Worm (Caenorhabditis elegans) whole organism, midembryonic: ENCODE data around the gene paqr-1.

Experiments used
- T22C8.4 ChIP-seq: fragments of 200-800 bp; sonication (Bioruptor generic); IDR thresholded peaks from 2 replicates; pipeline ENCODE4 v1.3.6; 2022; ENCODE audit warnings: missing genetic modification characterization, missing compliant biosample characterization
- flt-1 ChIP-seq: fragments of 200-800 bp; sonication (Bioruptor generic); IDR thresholded peaks from 2 replicates; pipeline ENCODE4 v1.3.6; 2022; ENCODE audit warnings: missing genetic modification characterization, missing compliant biosample characterization
- klf-2 ChIP-seq: fragments of 200-800 bp; sonication (Bioruptor generic); conservative IDR thresholded peaks from 2 replicates; pipeline ENCODE4 v1.3.6; 2022; ENCODE audit warnings: missing genetic modification reagents, missing genetic modification characterization, missing compliant biosample characterization
- ref-1 ChIP-seq: fragments of 200-800 bp; sonication (Bioruptor generic); conservative IDR thresholded peaks from 2 replicates; pipeline ENCODE4 v1.3.6; 2022; ENCODE audit warnings: missing genetic modification reagents, missing genetic modification characterization, missing compliant biosample characterization
- tab-1 ChIP-seq: fragments of 200-800 bp; sonication (Bioruptor generic); IDR thresholded peaks from 2 replicates; pipeline ENCODE4 v1.3.6; 2022; ENCODE audit warnings: missing genetic modification characterization, missing compliant biosample characterization
- ztf-23 ChIP-seq: fragments of 200-800 bp; sonication (Bioruptor generic); IDR thresholded peaks from 2 replicates; pipeline ENCODE4 v1.3.6; 2022; ENCODE audit warnings: missing genetic modification reagents, missing genetic modification characterization, missing compliant biosample characterization
- ztf-29 ChIP-seq: fragments of 200-800 bp; sonication (Bioruptor generic); IDR thresholded peaks from 2 replicates; pipeline ENCODE4 v1.3.6; 2022; ENCODE audit warnings: missing genetic modification reagents, missing genetic modification characterization, missing compliant biosample characterization

ce11 chrIV:6585397-6585921 lies 30.2 kb upstream of the paqr-1 start, which contains the start of the genes F38A5.2 and dnj-11:
- TF ChIP-seq ztf-23 (GFP tag; lab: Robert Waterston, UW) (peak; percentile 59; the same call in 1 of the 2 replicates), ztf-29 (GFP tag; lab: Robert Waterston, UW) (no peak), klf-2 (GFP tag; lab: Robert Waterston, UW) (no peak), flt-1 (GFP tag; lab: Robert Waterston, UW) (0 out of 2 replicates have a peak, but pooled peaks have one; percentile 19), tab-1 (GFP tag; lab: Robert Waterston, UW) (no peak), ref-1 (GFP tag; lab: Robert Waterston, UW) (no peak), T22C8.4 (GFP tag; lab: Robert Waterston, UW) (no peak)
